Fruit fly (Drosophila melanogaster): ENCODE results near the gene Drsl6.
A peak's percentile ranks its signal among the peaks of the same experiment; 100 is the strongest.

Gene Drsl6

dm6 chr3L:3301171-3301738 lies 35.0 kb downstream of the Drsl6 start (continued):
- TF ChIP-seq schlank (tag; optimal IDR thresholded peaks at IDR 0.05) (peak; percentile 61), Poxn (GFP tag; IDR thresholded peaks at IDR 0.05) (peak; percentile 70), CG18476 (GFP tag; optimal IDR thresholded peaks at IDR 0.05) (peak; percentile 83), BEAF-32 (GFP tag; optimal IDR thresholded peaks at IDR 0.05) (no peak), NC2β (GFP tag; optimal IDR thresholded peaks at IDR 0.05) (peak; percentile 89), CG11456 (GFP tag; IDR thresholded peaks at IDR 0.05) (peak; percentile 81), ems (GFP tag; optimal IDR thresholded peaks at IDR 0.05) (peak; percentile 88), Lpt (GFP tag; optimal IDR thresholded peaks at IDR 0.05) (no peak), CG17802 (tag; optimal IDR thresholded peaks at IDR 0.05) (peak; percentile 57), peb (GFP tag; IDR thresholded peaks at IDR 0.05) (peak; percentile 82), E2f1 (GFP tag; IDR thresholded peaks at IDR 0.05) (peak; percentile 90), NK7.1 (GFP tag; optimal IDR thresholded peaks at IDR 0.05) (peak; percentile 90), vvl (GFP tag; IDR thresholded peaks at IDR 0.05) (peak; percentile 96), ranshi (GFP tag; IDR thresholded peaks at IDR 0.05) (peak; percentile 94), pros (GFP tag; optimal IDR thresholded peaks at IDR 0.05) (no peak), CG13287 (GFP tag; IDR thresholded peaks at IDR 0.05; ENCODE audit: partially characterized antibody) (no peak; the same call in 1 of the 2 replicates), nerfin-2 (GFP tag; IDR thresholded peaks at IDR 0.05; ENCODE audit: partially characterized antibody) (no peak), disco-r (GFP tag; optimal IDR thresholded peaks at IDR 0.05) (peak; percentile 75), CG10267 (tag; optimal IDR thresholded peaks at IDR 0.05) (peak; percentile 86), bbx (GFP tag; IDR thresholded peaks at IDR 0.05; ENCODE audit: partially characterized antibody) (no peak), HLH4C (GFP tag; IDR thresholded peaks at IDR 0.05; ENCODE audit: partially characterized antibody) (no peak), CG32772 (GFP tag; IDR thresholded peaks at IDR 0.05) (peak; percentile 87), CG9727 (GFP tag; optimal IDR thresholded peaks at IDR 0.05) (peak; percentile 89), CG11247 (GFP tag; IDR thresholded peaks at IDR 0.05) (peak; percentile 85), CG10274 (GFP tag; optimal IDR thresholded peaks at IDR 0.05) (peak; percentile 56), gfzf (GFP tag; optimal IDR thresholded peaks at IDR 0.05) (no peak), pho (GFP tag; optimal IDR thresholded peaks at IDR 0.05) (peak; percentile 87), HLH54F (GFP tag; optimal IDR thresholded peaks at IDR 0.05) (peak; percentile 84), CG17568 (GFP tag; optimal IDR thresholded peaks at IDR 0.05) (peak; percentile 91), CG8359 (GFP tag; optimal IDR thresholded peaks at IDR 0.05; ENCODE audit: borderline replicate concordance) (peak; percentile 76), ash1 (GFP tag; optimal IDR thresholded peaks at IDR 0.05) (no peak), dpn (GFP tag; optimal IDR thresholded peaks at IDR 0.05) (peak; percentile 90 to 91), wek (GFP tag; optimal IDR thresholded peaks at IDR 0.05) (peak; percentile 33), slou (GFP tag; optimal IDR thresholded peaks at IDR 0.05) (peak; percentile 57), CG9797 (GFP tag; optimal IDR thresholded peaks at IDR 0.05) (no peak), crol (GFP tag; IDR thresholded peaks at IDR 0.05) (peak; percentile 96), HLH3B (GFP tag; IDR thresholded peaks at IDR 0.05) (peak; percentile 90), kay (GFP tag; optimal IDR thresholded peaks at IDR 0.05) (peak; percentile 84), CG10462 (GFP tag; optimal IDR thresholded peaks at IDR 0.05) (peak; percentile 89), CG3407 (GFP tag; optimal IDR thresholded peaks at IDR 0.05) (peak; percentile 85), Oli (tag; optimal IDR thresholded peaks at IDR 0.05) (peak; percentile 94), CG4617 (GFP tag; optimal IDR thresholded peaks at IDR 0.05; ENCODE audit: borderline replicate concordance) (peak; percentile 69), ro (GFP tag; IDR thresholded peaks at IDR 0.05) (peak; percentile 82), NFAT (GFP tag; IDR thresholded peaks at IDR 0.05) (peak; percentile 80), Bdp1 (GFP tag; optimal IDR thresholded peaks at IDR 0.05) (peak; percentile 77), Asciz (GFP tag; optimal IDR thresholded peaks at IDR 0.05) (peak; percentile 91), Hr51 (GFP tag; optimal IDR thresholded peaks at IDR 0.05) (peak; percentile 80 to 97), da (GFP tag; optimal IDR thresholded peaks at IDR 0.05) (peak; percentile 60), CG32767 (GFP tag; IDR thresholded peaks at IDR 0.05) (peak; percentile 86), CG6175 (GFP tag; IDR thresholded peaks at IDR 0.05) (peak; percentile 91)

All from whole organism, embryonic.